Fruit fly (Drosophila melanogaster): ENCODE data around the gene tal-3A.

Gene tal-3A

dm6 chr3R:13820483-13820882, 7.6 kb downstream of the tal-3A start (continued):
- TF ChIP-seq Hr78 (GFP tag; optimal IDR thresholded peaks at IDR 0.05) = peak in 1 of 2 experiments; percentile 27
- peak; percentile 16 for TF ChIP-seq dmrt99B (tag; optimal IDR thresholded peaks at IDR 0.05)
- no peak for TF ChIP-seq fru (optimal IDR thresholded peaks at IDR 0.05)
- TF ChIP-seq cad (GFP tag; optimal IDR thresholded peaks at IDR 0.05) = no peak
- 0 out of 3 replicates have a peak, but pooled peaks have one; percentile 16 for TF ChIP-seq Aef1 (GFP tag; IDR thresholded peaks at IDR 0.05)
- no peak for TF ChIP-seq CG13424 (tag; optimal IDR thresholded peaks at IDR 0.05)
- TF ChIP-seq Mes4 (GFP tag; optimal IDR thresholded peaks at IDR 0.05) = no peak
- no peak for TF ChIP-seq pb (GFP tag; optimal IDR thresholded peaks at IDR 0.05)
- TF ChIP-seq abd-A (tag; optimal IDR thresholded peaks at IDR 0.05) = peak; percentile 90
- TF ChIP-seq Dad (GFP tag; optimal IDR thresholded peaks at IDR 0.05) = no peak
- TF ChIP-seq oc (tag; optimal IDR thresholded peaks at IDR 0.05) = peak; percentile 8
- TF ChIP-seq toy (GFP tag; IDR thresholded peaks at IDR 0.05) = no peak
- no peak for TF ChIP-seq CG9437 (GFP tag; optimal IDR thresholded peaks at IDR 0.05)
- peak; percentile 4 for TF ChIP-seq CG8924 (tag; optimal IDR thresholded peaks at IDR 0.05)
- TF ChIP-seq CG6689 (GFP tag; IDR thresholded peaks at IDR 0.05) = no peak
- no peak for TF ChIP-seq sqz (GFP tag; optimal IDR thresholded peaks at IDR 0.05)
- TF ChIP-seq psq (GFP tag; optimal IDR thresholded peaks at IDR 0.05) = no peak
- peak; percentile 18 for TF ChIP-seq PHDP (tag; optimal IDR thresholded peaks at IDR 0.05)
- peak; percentile 11 for TF ChIP-seq lab (GFP tag; optimal IDR thresholded peaks at IDR 0.05)
- TF ChIP-seq ERR (GFP tag; optimal IDR thresholded peaks at IDR 0.05) = no peak
- TF ChIP-seq CG10366 (GFP tag; IDR thresholded peaks at IDR 0.05) = no peak
- peak; percentile 7 for TF ChIP-seq CG33557 (GFP tag; optimal IDR thresholded peaks at IDR 0.05)
- no peak for TF ChIP-seq klu (GFP tag; IDR thresholded peaks at IDR 0.05)
- TF ChIP-seq pum (GFP tag; optimal IDR thresholded peaks at IDR 0.05) = no peak
- no peak for TF ChIP-seq CG30431 (GFP tag; optimal IDR thresholded peaks at IDR 0.05)
- TF ChIP-seq CG4360 (GFP tag; IDR thresholded peaks at IDR 0.05) = peak; percentile 48; the same call in 1 of the 2 replicates
- TF ChIP-seq CG31441 (GFP tag; IDR thresholded peaks at IDR 0.05) = 0 out of 2 replicates have a peak, but pooled peaks have one; percentile 13
- TF ChIP-seq Vsx1 (GFP tag; optimal IDR thresholded peaks at IDR 0.05) = peak; percentile 44
- peak; percentile 83 for TF ChIP-seq cg (GFP tag; optimal IDR thresholded peaks at IDR 0.05)
- TF ChIP-seq unpg (GFP tag; optimal IDR thresholded peaks at IDR 0.05) = peak; percentile 22
- TF ChIP-seq Sox102F (GFP tag; optimal IDR thresholded peaks at IDR 0.05) = peak; percentile 23
- peak; percentile 4 for TF ChIP-seq CG8388 (GFP tag; optimal IDR thresholded peaks at IDR 0.05)
- TF ChIP-seq Poxn (GFP tag; IDR thresholded peaks at IDR 0.05) = no peak
- peak; percentile 31 for TF ChIP-seq CG15601 (tag; optimal IDR thresholded peaks at IDR 0.05)
- TF ChIP-seq jing (GFP tag; optimal IDR thresholded peaks at IDR 0.05) = no peak
- peak; percentile 23 for TF ChIP-seq CG6813 (GFP tag; optimal IDR thresholded peaks at IDR 0.05)
- no peak for TF ChIP-seq bab2 (GFP tag; optimal IDR thresholded peaks at IDR 0.05)
- TF ChIP-seq CG32767 (GFP tag; IDR thresholded peaks at IDR 0.05) = peak; percentile 10; the same call in 1 of the 2 replicates
- TF ChIP-seq eyg (GFP tag; optimal IDR thresholded peaks at IDR 0.05) = no peak
- peak; percentile 7 for TF ChIP-seq tap (tag; optimal IDR thresholded peaks at IDR 0.05)
- TF ChIP-seq Med (GFP tag) = peak; percentile 69
- no peak for TF ChIP-seq her (GFP tag; optimal IDR thresholded peaks at IDR 0.05)
- peak; percentile 22 for TF ChIP-seq D19A (tag; optimal IDR thresholded peaks at IDR 0.05)
- peak; percentile 13 for TF ChIP-seq CG1603 (tag; optimal IDR thresholded peaks at IDR 0.05)
- TF ChIP-seq Ets65A (GFP tag) = peak; percentile 35
- peak; percentile 48 for TF ChIP-seq ATbp (GFP tag; optimal IDR thresholded peaks at IDR 0.05)
- peak; percentile 35 for TF ChIP-seq salm (tag; optimal IDR thresholded peaks at IDR 0.05)
- TF ChIP-seq Drgx (GFP tag; IDR thresholded peaks at IDR 0.05) = no peak
- TF ChIP-seq rib (GFP tag; IDR thresholded peaks at IDR 0.05) = no peak
- TF ChIP-seq chinmo (GFP tag; IDR thresholded peaks at IDR 0.05; ENCODE audit: partially characterized antibody) = 0 out of 4 replicates have a peak, but pooled peaks have one; percentile 65
- TF ChIP-seq CG7963 (GFP tag; IDR thresholded peaks at IDR 0.05; ENCODE audit: partially characterized antibody) = no peak

Measured in whole organism, embryonic.